Worm (Caenorhabditis elegans) whole organism, L2 larva: ENCODE data around the gene Y59A8B.25.
"Not testable (repeated sequence)": the region's sequence is repeated elsewhere in the genome, so short reads cannot be mapped to it uniquely, and the experiment has no call there.

Source experiments
- R02D3.7 ChIP-seq: fragments of 150-350 bp; optimal IDR thresholded peaks from 2 replicates; lab custom pipeline; 2014; ENCODE audit warnings: missing biosample characterization, missing genetic modification characterization
- Y55F3AM.14 ChIP-seq: fragments of 200-800 bp; sonication (Bioruptor generic); optimal IDR thresholded peaks from 2 replicates; lab custom pipeline; 2018; ENCODE audit warnings: mild to moderate bottlenecking, missing genetic modification characterization, missing compliant biosample characterization
- alr-1 ChIP-seq: fragments of 150-350 bp; optimal IDR thresholded peaks from 2 replicates; lab custom pipeline; 2014; ENCODE audit warnings: missing biosample characterization, missing genetic modification characterization
- blmp-1 ChIP-seq: sonication (generic microtip); optimal IDR thresholded peaks from 2 replicates; lab custom pipeline; 2017; ENCODE audit warnings: missing genetic modification characterization, mild to moderate bottlenecking, missing compliant biosample characterization, antibody characterized with exemption, moderate library complexity; ENCODE audit not compliant: insufficient read depth
- ceh-82 ChIP-seq: fragments of 150-350 bp; optimal IDR thresholded peaks from 2 replicates; lab custom pipeline; 2014; ENCODE audit warnings: missing biosample characterization, missing genetic modification characterization
- crh-2 ChIP-seq: sonication (generic microtip); optimal IDR thresholded peaks from 2 replicates; lab custom pipeline; 2017; ENCODE audit warnings: missing biosample characterization, missing genetic modification characterization
- egl-27 ChIP-seq: sonication (generic microtip); optimal IDR thresholded peaks from 3 replicates; lab custom pipeline; 2017; ENCODE audit warnings: missing biosample characterization, missing genetic modification reagents, missing genetic modification characterization
- elt-3 ChIP-seq: sonication (generic microtip); optimal IDR thresholded peaks from 2 replicates; lab custom pipeline; 2017; ENCODE audit warnings: missing biosample characterization, missing genetic modification characterization
- gmeb-1 ChIP-seq: fragments of 150-350 bp; optimal IDR thresholded peaks from 2 replicates; lab custom pipeline; 2014; ENCODE audit warnings: missing biosample characterization, missing genetic modification characterization
- lin-11 ChIP-seq: fragments of 150-350 bp; sonication (generic microtip); optimal IDR thresholded peaks from 2 replicates; lab custom pipeline; 2014; ENCODE audit warnings: missing biosample characterization, missing genetic modification characterization, inconsistent platforms, mixed read lengths
- lin-39 ChIP-seq: fragments of 150-350 bp; optimal IDR thresholded peaks from 2 replicates; lab custom pipeline; 2014; ENCODE audit warnings: missing biosample characterization, missing genetic modification reagents, missing genetic modification characterization
- mab-5 ChIP-seq: fragments of 150-350 bp; optimal IDR thresholded peaks from 2 replicates; lab custom pipeline; 2014; ENCODE audit warnings: missing biosample characterization, missing genetic modification characterization
- mbf-1 ChIP-seq: sonication (generic microtip); optimal IDR thresholded peaks from 2 replicates; lab custom pipeline; 2017; ENCODE audit warnings: missing biosample characterization, missing genetic modification characterization
- nhr-10 ChIP-seq: sonication (generic microtip); optimal IDR thresholded peaks from 2 replicates; lab custom pipeline; 2017; ENCODE audit warnings: missing biosample characterization, missing genetic modification characterization
- nhr-11 ChIP-seq: fragments of 150-350 bp; optimal IDR thresholded peaks from 2 replicates; lab custom pipeline; 2014; ENCODE audit warnings: missing biosample characterization, missing genetic modification characterization
- nhr-12 ChIP-seq: fragments of 150-350 bp; optimal IDR thresholded peaks from 2 replicates; lab custom pipeline; 2014; ENCODE audit warnings: missing biosample characterization, missing genetic modification characterization
- nhr-129 ChIP-seq: fragments of 150-350 bp; optimal IDR thresholded peaks from 2 replicates; lab custom pipeline; 2014; ENCODE audit warnings: missing biosample characterization, missing genetic modification characterization
- nhr-21 ChIP-seq: fragments of 150-350 bp; optimal IDR thresholded peaks from 2 replicates; lab custom pipeline; 2014; ENCODE audit warnings: missing biosample characterization, missing genetic modification characterization
- nhr-23 ChIP-seq: fragments of 150-350 bp; optimal IDR thresholded peaks from 2 replicates; lab custom pipeline; 2014; ENCODE audit warnings: missing biosample characterization, missing genetic modification reagents, missing genetic modification characterization
- nhr-237 ChIP-seq: fragments of 150-350 bp; optimal IDR thresholded peaks from 2 replicates; lab custom pipeline; 2014; ENCODE audit warnings: missing biosample characterization, missing genetic modification characterization
- nhr-25 ChIP-seq: fragments of 150-350 bp; sonication (generic microtip); optimal IDR thresholded peaks from 3 replicates; lab custom pipeline; 2014; ENCODE audit warnings: missing biosample characterization, missing genetic modification characterization
- nhr-6 ChIP-seq: fragments of 150-350 bp; optimal IDR thresholded peaks from 2 replicates; lab custom pipeline; 2014; ENCODE audit warnings: missing biosample characterization, missing genetic modification characterization
- nhr-77 ChIP-seq: fragments of 150-350 bp; optimal IDR thresholded peaks from 2 replicates; lab custom pipeline; 2014; ENCODE audit warnings: missing biosample characterization, missing genetic modification characterization
- peb-1 ChIP-seq: fragments of 150-350 bp; optimal IDR thresholded peaks from 2 replicates; lab custom pipeline; 2014; ENCODE audit warnings: missing biosample characterization, missing genetic modification characterization
- sem-4 ChIP-seq: fragments of 150-350 bp; optimal IDR thresholded peaks from 2 replicates; lab custom pipeline; 2014; ENCODE audit warnings: missing biosample characterization, missing genetic modification reagents, missing genetic modification characterization
- sma-3 ChIP-seq: sonication (generic microtip); optimal IDR thresholded peaks from 2 replicates; lab custom pipeline; 2016; ENCODE audit warnings: missing genetic modification reagents, missing genetic modification characterization, missing compliant biosample characterization
- sma-9 ChIP-seq, 2 experiments: fragments of 150-350 bp in 1 of 2; sonication (generic microtip) in 1 of 2; optimal IDR thresholded peaks; 2 replicates each; lab custom pipeline; 2014 to 2016; ENCODE audit warnings: missing genetic modification characterization in 2 of 2, mild to moderate bottlenecking in 1 of 2, missing biosample characterization in 1 of 2, missing compliant biosample characterization in 1 of 2, missing genetic modification reagents in 1 of 2, moderate library complexity in 1 of 2
- unc-39 ChIP-seq: fragments of 150-350 bp; optimal IDR thresholded peaks from 2 replicates; lab custom pipeline; 2014; ENCODE audit warnings: missing biosample characterization, missing genetic modification characterization
- unc-62 ChIP-seq: fragments of 150-350 bp; optimal IDR thresholded peaks from 2 replicates; lab custom pipeline; 2014; ENCODE audit warnings: missing biosample characterization, missing genetic modification reagents, missing genetic modification characterization
- ztf-1 ChIP-seq: fragments of 200-800 bp; sonication (Bioruptor generic); conservative IDR thresholded peaks from 2 replicates; pipeline ENCODE4 v1.3.6; 2022; ENCODE audit warnings: missing genetic modification characterization, missing compliant biosample characterization
- ztf-11 ChIP-seq: sonication (generic microtip); optimal IDR thresholded peaks from 2 replicates; lab custom pipeline; 2017; ENCODE audit warnings: missing biosample characterization, missing genetic modification characterization
- ztf-4 ChIP-seq: fragments of 150-350 bp; optimal IDR thresholded peaks from 2 replicates; lab custom pipeline; 2014; ENCODE audit warnings: missing biosample characterization, missing genetic modification characterization

Y59A8B.25 gene

ce11 chrV:18014116-18014515, 41.1 kb downstream of the Y59A8B.25 start, which contains the start of gene srh-133:
TSS of gene srh-133 (minus strand) at chrV:18014216.
- TF ChIP-seq ztf-11 (tag; lab: Kevin White, UChicago) (no peak), nhr-23 (tag; lab: Kevin White, UChicago) (no peak), gmeb-1 (tag; lab: Kevin White, UChicago) (no peak), nhr-237 (tag; lab: Kevin White, UChicago) (no peak), ztf-1 (GFP tag; lab: Robert Waterston, UW) (no peak), mab-5 (tag; lab: Kevin White, UChicago) (no peak), alr-1 (tag; lab: Kevin White, UChicago) (no peak), nhr-129 (tag; lab: Kevin White, UChicago) (no peak), nhr-12 (no peak), lin-39 (tag; lab: Kevin White, UChicago) (no peak), blmp-1 (tag; lab: Kevin White, UChicago) (no peak), ceh-82 (tag; lab: Kevin White, UChicago) (no peak), nhr-6 (no peak), mbf-1 (tag; lab: Kevin White, UChicago) (no peak), lin-11 (no peak), unc-62 (no peak)

ce11 chrV:18010737-18011136, 44.5 kb downstream of the Y59A8B.25 start, which contains the start of gene Y59A8B.26:
TSS of gene Y59A8B.26 (minus strand) at chrV:18010837.
- TF ChIP-seq elt-3 (tag; lab: Kevin White, UChicago); nhr-10; mab-5 (tag; lab: Kevin White, UChicago): not testable (repeated sequence)

ce11 chrV:18008680-18009079, 46.5 kb downstream of the Y59A8B.25 start:
- TF ChIP-seq nhr-129 (tag; lab: Kevin White, UChicago), result no peak
- no peak for TF ChIP-seq mab-5 (tag; lab: Kevin White, UChicago)
- TF ChIP-seq crh-2 (tag; lab: Kevin White, UChicago), result no peak
- TF ChIP-seq sma-3 (GFP tag; lab: Kevin White, UChicago), result no peak
- TF ChIP-seq peb-1 (tag; lab: Kevin White, UChicago), result no peak
- TF ChIP-seq R02D3.7 (tag; lab: Kevin White, UChicago), result no peak
- TF ChIP-seq egl-27 (tag; lab: Kevin White, UChicago), result no peak
- TF ChIP-seq nhr-10, result no peak
- no peak for TF ChIP-seq alr-1 (tag; lab: Kevin White, UChicago)
- no peak for TF ChIP-seq sma-9 (GFP tag; optimal IDR thresholded peaks at IDR 0.05; lab: Kevin White, UChicago)
- no peak for TF ChIP-seq sma-9 (tag; optimal IDR thresholded peaks at IDR 0.05; lab: Kevin White, UChicago)
- no peak for TF ChIP-seq ztf-4 (tag; lab: Kevin White, UChicago)

ce11 chrV:18006930-18007329, 48.3 kb downstream of the Y59A8B.25 start, which contains the start of gene Y59A8B.19:
TSS of gene Y59A8B.19 (plus strand) at chrV:18007230.
- not testable (repeated sequence) for TF ChIP-seq nhr-23 (tag; lab: Kevin White, UChicago); mab-5 (tag; lab: Kevin White, UChicago); nhr-12
- TF ChIP-seq, all 48 proteins: peak for 0; not testable (repeated sequence) for 48

ce11 chrV:18003876-18004275, 51.3 kb downstream of the Y59A8B.25 start:
- TF ChIP-seq unc-39, result no peak
- peak; percentile 58 for TF ChIP-seq nhr-21 (tag; lab: Kevin White, UChicago)
- no peak for TF ChIP-seq mbf-1 (tag; lab: Kevin White, UChicago)
- no peak for TF ChIP-seq nhr-77 (tag; lab: Kevin White, UChicago)
- TF ChIP-seq nhr-25 (tag; lab: Kevin White, UChicago), result peak; percentile 47
- no peak for TF ChIP-seq sem-4 (tag; lab: Kevin White, UChicago)
- no peak for TF ChIP-seq nhr-11 (tag; lab: Kevin White, UChicago)
- no peak for TF ChIP-seq Y55F3AM.14 (GFP tag; lab: Kevin White, UChicago)
